Fruit fly (Drosophila melanogaster): ENCODE measurements around the gene CG12814.
A peak's percentile ranks its signal among the peaks of the same experiment; 100 is the strongest.

DNA sequence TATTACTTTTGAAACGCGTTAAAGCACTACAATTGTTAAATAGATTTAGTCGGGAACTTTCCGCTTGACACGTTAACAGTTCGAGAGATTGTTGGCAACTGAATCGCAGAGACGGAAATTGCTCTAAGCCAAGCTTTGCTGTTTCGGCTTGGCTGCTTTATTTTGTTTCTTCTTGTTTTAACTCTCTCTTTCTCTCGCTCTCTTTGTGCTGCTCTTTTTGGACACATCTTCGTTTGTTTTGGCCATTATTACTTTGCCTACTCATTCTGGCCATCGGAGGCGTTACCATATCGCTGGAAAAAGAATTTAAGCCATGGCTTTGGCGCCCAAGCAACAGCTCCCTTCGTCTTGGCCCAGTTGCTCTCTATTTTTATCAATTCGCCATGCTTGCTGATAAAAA, at the start of gene CG12814:
- TF ChIP-seq Mnt (GFP tag; optimal IDR thresholded peaks at IDR 0.05) = no peak
- no peak for TF ChIP-seq cnc (optimal IDR thresholded peaks at IDR 0.05)
- TF ChIP-seq CG14711 (tag; optimal IDR thresholded peaks at IDR 0.05) = no peak
- no peak for TF ChIP-seq CG5204 (GFP tag; optimal IDR thresholded peaks at IDR 0.05)
- no peak for TF ChIP-seq CG12768 (GFP tag; optimal IDR thresholded peaks at IDR 0.05)
- TF ChIP-seq bab1 (GFP tag; optimal IDR thresholded peaks at IDR 0.05) = peak; percentile 21

Measured in whole organism, adult.